Worm (Caenorhabditis elegans): ENCODE measurements around the gene F14D2.14.

DNA sequence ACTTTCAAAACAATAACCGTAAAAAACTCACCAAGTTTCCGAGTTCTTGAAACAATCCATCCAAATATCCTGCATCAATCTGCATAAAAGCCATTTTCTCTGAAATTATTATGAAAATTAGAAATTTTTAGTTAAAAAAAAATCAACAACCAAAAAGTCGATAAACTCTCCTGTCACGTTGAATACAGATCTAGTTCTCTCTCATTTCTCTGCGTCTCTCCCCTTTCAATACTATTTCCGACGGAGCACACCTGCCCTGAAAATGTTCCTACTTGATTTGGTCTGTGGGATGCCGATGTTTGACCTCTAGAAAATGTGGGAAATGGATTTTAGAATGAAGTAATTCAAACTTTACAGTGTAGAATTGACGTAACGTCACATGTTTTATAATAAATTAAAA, 39.7 kb upstream of the F14D2.14 start, which contains the start of gene T06D4.6:
- TF ChIP-seq him-1 (tag; optimal IDR thresholded peaks at IDR 0.05) (no peak), W03F9.2 (tag; optimal IDR thresholded peaks at IDR 0.05) (no peak)

Measured in whole organism, L4/young adult.